Worm (Caenorhabditis elegans) whole organism, L4 larva: ENCODE data around the gene str-61.

Source experiments
- F26F4.8 ChIP-seq: fragments of 200-800 bp; sonication (Bioruptor generic); conservative IDR thresholded peaks from 2 replicates; pipeline ENCODE4 v1.3.6; 2022; ENCODE audit warnings: missing genetic modification characterization, missing compliant biosample characterization
- Y48G9A.11 ChIP-seq: fragments of 200-800 bp; sonication (Bioruptor generic); IDR thresholded peaks from 2 replicates; pipeline ENCODE4 v1.3.6; 2022; ENCODE audit warnings: missing genetic modification reagents, missing genetic modification characterization, missing compliant biosample characterization
- Y75B8A.6 ChIP-seq: fragments of 200-800 bp; sonication (Bioruptor generic); IDR thresholded peaks from 2 replicates; pipeline ENCODE4 v1.3.6; 2022; ENCODE audit warnings: missing genetic modification reagents, missing genetic modification characterization, missing compliant biosample characterization
- aha-1 ChIP-seq: fragments of 150-350 bp; peaks from one replicate; lab custom pipeline; 2014; ENCODE audit warnings: missing biosample characterization, missing genetic modification characterization
- arid-1 ChIP-seq: fragments of 200-800 bp; sonication (Bioruptor generic); conservative IDR thresholded peaks from 2 replicates; pipeline ENCODE4 v1.3.6; 2022; ENCODE audit warnings: missing genetic modification reagents, missing genetic modification characterization, missing compliant biosample characterization
- ceh-32 ChIP-seq: sonication (generic microtip); optimal IDR thresholded peaks from 2 replicates; lab custom pipeline; 2016; ENCODE audit warnings: mild to moderate bottlenecking, missing genetic modification characterization, missing compliant biosample characterization; ENCODE audit not compliant: poor library complexity
- ceh-44 ChIP-seq: fragments of 200-800 bp; sonication (Bioruptor generic); IDR thresholded peaks from 2 replicates; pipeline ENCODE4 v1.3.6; 2022; ENCODE audit warnings: missing genetic modification reagents, missing genetic modification characterization, missing compliant biosample characterization
- ceh-82 ChIP-seq: sonication (generic microtip); optimal IDR thresholded peaks from 2 replicates; lab custom pipeline; 2017; ENCODE audit warnings: missing biosample characterization, missing genetic modification characterization
- daf-16 ChIP-seq, 3 experiments: sonication (generic microtip); optimal IDR thresholded peaks; 2 replicates each; lab custom pipeline; 2016 to 2017; ENCODE audit warnings: missing genetic modification characterization in 3 of 3, missing genetic modification reagents in 3 of 3, mild to moderate bottlenecking in 2 of 3, missing compliant biosample characterization in 2 of 3, missing biosample characterization in 1 of 3, moderate library complexity in 1 of 3
- daf-19 ChIP-seq: fragments of 200-800 bp; sonication (Bioruptor generic); conservative IDR thresholded peaks from 2 replicates; pipeline ENCODE4 v1.3.6; 2022; ENCODE audit warnings: missing genetic modification characterization, missing compliant biosample characterization
- dmd-6 ChIP-seq: fragments of 200-800 bp; sonication (Bioruptor generic); IDR thresholded peaks from 2 replicates; pipeline ENCODE4 v1.3.6; 2022; ENCODE audit warnings: missing genetic modification reagents, missing genetic modification characterization, missing compliant biosample characterization
- dmd-8 ChIP-seq: fragments of 200-800 bp; sonication (Bioruptor generic); IDR thresholded peaks from 2 replicates; pipeline ENCODE4 v1.3.6; 2022; ENCODE audit warnings: missing genetic modification characterization, missing compliant biosample characterization
- dpl-1 ChIP-seq: fragments of 150-350 bp; optimal IDR thresholded peaks from 2 replicates; lab custom pipeline; 2014; ENCODE audit warnings: missing biosample characterization, missing genetic modification reagents, missing genetic modification characterization
- duxl-1 ChIP-seq: sonication (generic microtip); optimal IDR thresholded peaks from 2 replicates; lab custom pipeline; 2016; ENCODE audit warnings: mild to moderate bottlenecking, missing genetic modification characterization, moderate library complexity, missing compliant biosample characterization; ENCODE audit not compliant: poor library complexity
- egl-27 ChIP-seq: sonication (generic microtip); optimal IDR thresholded peaks from 3 replicates; lab custom pipeline; 2017; ENCODE audit warnings: missing biosample characterization, missing genetic modification reagents, missing genetic modification characterization
- fkh-10 ChIP-seq: fragments of 150-350 bp; optimal IDR thresholded peaks from 2 replicates; lab custom pipeline; 2014; ENCODE audit warnings: missing biosample characterization, missing genetic modification reagents, missing genetic modification characterization
- hif-1 ChIP-seq, 2 experiments: sonication (generic microtip); optimal IDR thresholded peaks; 2 replicates each; lab custom pipeline; 2016 to 2017; ENCODE audit warnings: missing compliant biosample characterization in 2 of 2, missing genetic modification characterization in 2 of 2, missing genetic modification reagents in 2 of 2, missing genotype in 2 of 2, mild to moderate bottlenecking in 1 of 2
- hlh-30 ChIP-seq: sonication (generic microtip); optimal IDR thresholded peaks from 2 replicates; lab custom pipeline; 2017; ENCODE audit warnings: antibody characterized with exemption, mild to moderate bottlenecking, missing genetic modification characterization, missing compliant biosample characterization; ENCODE audit not compliant: insufficient read depth
- jun-1 ChIP-seq: fragments of 150-350 bp; optimal IDR thresholded peaks from 2 replicates; lab custom pipeline; 2014; ENCODE audit warnings: missing biosample characterization, missing genetic modification reagents, missing genetic modification characterization
- lim-7 ChIP-seq: fragments of 200-800 bp; sonication (Bioruptor generic); IDR thresholded peaks from 2 replicates; pipeline ENCODE4 v1.3.6; 2022; ENCODE audit warnings: missing genetic modification characterization, missing compliant biosample characterization
- lin-13 ChIP-seq: fragments of 150-350 bp; optimal IDR thresholded peaks from 2 replicates; lab custom pipeline; 2014; ENCODE audit warnings: missing biosample characterization, missing genetic modification reagents, missing genetic modification characterization
- lin-15B ChIP-seq: fragments of 150-350 bp; sonication (generic microtip); optimal IDR thresholded peaks from 3 replicates; lab custom pipeline; 2014; ENCODE audit warnings: missing biosample characterization, missing genetic modification characterization
- lin-29 ChIP-seq: fragments of 200-800 bp; sonication (Bioruptor generic); IDR thresholded peaks from 2 replicates; pipeline ENCODE4 v1.3.6; 2022; ENCODE audit warnings: missing genetic modification reagents, missing genetic modification characterization, missing compliant biosample characterization
- lin-39 ChIP-seq: fragments of 150-350 bp; optimal IDR thresholded peaks from 2 replicates; lab custom pipeline; 2014; ENCODE audit warnings: missing biosample characterization, missing genetic modification reagents, missing genetic modification characterization
- lir-3 ChIP-seq: sonication (generic microtip); optimal IDR thresholded peaks from 2 replicates; lab custom pipeline; 2016; ENCODE audit warnings: mild to moderate bottlenecking, missing genetic modification characterization, missing compliant biosample characterization
- lsy-2 ChIP-seq, 2 experiments: fragments of 150-350 bp in 1 of 2; sonication (generic microtip) in 1 of 2; optimal IDR thresholded peaks; 2 replicates each; lab custom pipeline; 2014 to 2017; ENCODE audit warnings: missing biosample characterization in 2 of 2, missing genetic modification characterization in 2 of 2
- madf-5 ChIP-seq, 2 experiments: fragments of 200-800 bp; sonication (Bioruptor generic); IDR thresholded peaks; 2 replicates each; pipeline ENCODE4 v1.3.6; 2022; ENCODE audit warnings: missing compliant biosample characterization in 2 of 2, missing genetic modification characterization in 2 of 2
- nhr-10 ChIP-seq: fragments of 150-350 bp; optimal IDR thresholded peaks from 2 replicates; lab custom pipeline; 2014; ENCODE audit warnings: missing biosample characterization, missing genetic modification characterization
- nhr-11 ChIP-seq: fragments of 150-350 bp; optimal IDR thresholded peaks from 2 replicates; lab custom pipeline; 2014; ENCODE audit warnings: missing biosample characterization, missing genetic modification characterization
- nhr-111 ChIP-seq: fragments of 200-800 bp; sonication (Bioruptor generic); optimal IDR thresholded peaks from 2 replicates; lab custom pipeline; 2018; ENCODE audit warnings: mild to moderate bottlenecking, missing genetic modification characterization, missing compliant biosample characterization
- nhr-41 ChIP-seq: fragments of 200-800 bp; sonication (Bioruptor generic); IDR thresholded peaks from 2 replicates; pipeline ENCODE4 v1.3.6; 2022; ENCODE audit warnings: missing genetic modification reagents, missing genetic modification characterization, missing compliant biosample characterization
- nhr-48 ChIP-seq: sonication (generic microtip); optimal IDR thresholded peaks from 2 replicates; lab custom pipeline; 2016; ENCODE audit warnings: mild to moderate bottlenecking, missing genetic modification characterization, missing compliant biosample characterization
- php-3 ChIP-seq: fragments of 200-800 bp; sonication (Bioruptor generic); IDR thresholded peaks from 2 replicates; pipeline ENCODE4 v1.3.6; 2022; ENCODE audit warnings: missing genetic modification reagents, missing genetic modification characterization, missing compliant biosample characterization
- pqm-1 ChIP-seq: sonication (generic microtip); optimal IDR thresholded peaks from 2 replicates; lab custom pipeline; 2017; ENCODE audit warnings: missing biosample characterization, missing genetic modification characterization
- rbr-2 ChIP-seq: sonication (generic microtip); optimal IDR thresholded peaks from 2 replicates; lab custom pipeline; 2016; ENCODE audit warnings: missing genotype, missing genetic modification characterization, missing compliant biosample characterization
- skn-1 ChIP-seq: fragments of 150-350 bp; optimal IDR thresholded peaks from 2 replicates; lab custom pipeline; 2014; ENCODE audit warnings: missing biosample characterization, missing genetic modification characterization
- tag-97 ChIP-seq: fragments of 200-800 bp; sonication (Bioruptor generic); IDR thresholded peaks from 2 replicates; pipeline ENCODE4 v1.3.6; 2022; ENCODE audit warnings: missing genetic modification characterization, missing compliant biosample characterization
- tra-1 ChIP-seq: fragments of 200-800 bp; sonication (Bioruptor generic); IDR thresholded peaks from 2 replicates; pipeline ENCODE4 v1.3.6; 2022; ENCODE audit warnings: missing genetic modification reagents, missing genetic modification characterization, missing compliant biosample characterization
- unc-130 ChIP-seq: sonication (generic microtip); optimal IDR thresholded peaks from 2 replicates; lab custom pipeline; 2016; ENCODE audit warnings: missing genetic modification reagents, missing genetic modification characterization, missing compliant biosample characterization
- unc-62 ChIP-seq, 3 experiments: fragments of 150-350 bp in 1 of 3; sonication (generic microtip); optimal IDR thresholded peaks in 2 of 3; peaks in 1 of 3; 1 replicate in 1 of 3; 2 replicates in 2 of 3; lab custom pipeline; 2014 to 2017; ENCODE audit warnings: missing biosample characterization in 3 of 3, missing genetic modification characterization in 3 of 3, missing genetic modification reagents in 3 of 3, missing genotype in 1 of 3
- ztf-7 ChIP-seq: fragments of 150-350 bp; optimal IDR thresholded peaks from 2 replicates; lab custom pipeline; 2014; ENCODE audit warnings: missing biosample characterization, missing genetic modification characterization

The str-61 gene

DNA sequence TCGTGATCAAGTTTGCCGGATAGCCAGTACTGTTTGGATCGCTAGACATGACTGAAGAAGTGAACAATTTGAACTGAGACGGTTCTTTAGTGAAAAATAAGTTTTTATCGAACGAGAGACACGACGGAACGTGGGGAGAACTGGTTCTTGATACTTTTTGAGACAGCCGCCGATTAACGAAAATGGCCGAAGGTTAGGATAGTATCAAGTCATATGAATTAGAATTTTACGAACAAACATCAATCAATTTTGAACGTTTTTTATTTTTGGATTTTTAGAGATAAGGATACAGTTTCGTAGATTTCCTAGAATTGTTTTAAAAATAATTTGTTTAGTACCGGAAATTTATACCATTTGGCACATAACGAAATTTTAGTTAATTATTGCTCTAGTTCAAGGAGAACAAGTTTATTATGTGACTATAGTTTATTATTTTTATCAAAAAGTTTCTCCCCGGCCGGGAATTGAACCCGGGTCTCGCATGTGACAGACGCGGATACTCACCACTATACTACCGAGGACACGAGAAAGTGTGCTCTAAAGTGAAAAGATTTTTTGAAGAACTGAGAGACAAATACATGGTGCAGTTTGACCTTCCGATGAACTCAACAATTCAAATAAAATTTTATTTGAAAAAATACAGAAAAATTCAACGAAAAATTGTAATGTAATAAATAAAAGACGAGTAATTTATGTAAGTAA lies 22.6 kb downstream of the str-61 start, which contains the start of gene W06G6.20 (continued):
- TF ChIP-seq nhr-10 (no peak), lin-15B (tag; lab: Kevin White, UChicago) (no peak), tra-1 (GFP tag; lab: Robert Waterston, UW) (no peak), daf-19 (GFP tag; lab: Robert Waterston, UW) (no peak)

DNA sequence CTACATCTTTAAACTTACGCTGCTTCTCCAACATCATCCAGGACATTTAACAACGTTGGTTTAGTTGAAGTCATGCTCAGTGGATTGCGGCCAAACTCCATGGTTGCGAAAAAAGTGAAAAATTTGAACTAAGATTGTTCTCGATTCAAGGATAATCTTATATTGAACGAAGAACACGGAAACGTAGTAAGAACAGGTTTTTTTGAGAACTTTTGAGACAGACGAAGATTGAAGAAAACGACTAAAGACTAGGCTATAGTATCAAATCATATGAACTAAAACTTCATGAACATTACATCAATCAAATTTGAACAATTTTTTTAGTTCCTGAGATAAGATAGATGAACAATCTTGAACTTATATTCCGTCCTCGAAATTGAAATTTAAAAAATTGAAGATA lies 24.0 kb downstream of the str-61 start, which contains the start of gene W06G6.10:
Gene W06G6.10 (minus strand): TSS at position 101 of the 400 bp plus-strand sequence.
- TF ChIP-seq duxl-1 (tag; lab: Kevin White, UChicago) (no peak), unc-62 (GFP tag; optimal IDR thresholded peaks at IDR 0.05 in 1 of 2; lab: Kevin White, UChicago) (no peak), unc-62 (tag; optimal IDR thresholded peaks at IDR 0.05; lab: Kevin White, UChicago) (no peak), fkh-10 (no peak), ceh-32 (no peak), php-3 (GFP tag; lab: Robert Waterston, UW) (no peak), lin-13 (GFP tag; lab: Kevin White, UChicago) (no peak), ceh-82 (tag; lab: Kevin White, UChicago) (no peak), ztf-7 (tag; lab: Kevin White, UChicago) (no peak), egl-27 (tag; lab: Kevin White, UChicago) (no peak), skn-1 (tag; lab: Kevin White, UChicago) (no peak), nhr-48 (tag; lab: Kevin White, UChicago) (no peak), dpl-1 (GFP tag; lab: Kevin White, UChicago) (no peak), nhr-11 (tag; lab: Kevin White, UChicago) (no peak), lin-39 (no peak), hlh-30 (tag; lab: Kevin White, UChicago) (no peak), lin-29 (no peak)

DNA sequence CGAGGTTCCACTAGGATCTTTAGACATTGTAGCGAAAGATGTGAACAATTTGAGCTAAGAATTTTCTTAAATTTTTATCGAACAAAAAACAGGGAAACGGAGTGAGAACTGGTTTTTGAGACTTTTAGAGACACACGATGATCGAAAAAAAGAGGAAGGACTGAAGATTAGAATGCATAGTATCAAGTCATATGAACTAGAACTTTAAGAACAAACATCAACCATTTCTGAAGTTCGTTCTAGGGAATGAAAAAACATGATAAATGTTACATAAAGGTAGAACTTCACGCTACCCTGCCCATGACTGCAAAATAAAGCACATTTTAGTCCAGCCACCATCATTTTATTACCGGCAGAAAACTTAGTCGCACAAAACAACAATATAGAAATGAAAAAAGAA lies 24.7 kb downstream of the str-61 start, which contains the start of gene W06G6.9:
Gene W06G6.9 (minus strand): TSS at position 101 of the 400 bp plus-strand sequence.
- no peak for TF ChIP-seq Y75B8A.6
- TF ChIP-seq nhr-41 (GFP tag; lab: Robert Waterston, UW) = no peak
- TF ChIP-seq fkh-10 = no peak
- TF ChIP-seq jun-1 (tag; lab: Kevin White, UChicago) = no peak
- no peak for TF ChIP-seq aha-1 (tag; lab: Kevin White, UChicago)
- TF ChIP-seq dmd-6 (GFP tag; lab: Robert Waterston, UW) = no peak
- TF ChIP-seq F26F4.8 (GFP tag; lab: Robert Waterston, UW) = no peak
- TF ChIP-seq tra-1 (GFP tag; lab: Robert Waterston, UW) = no peak
- TF ChIP-seq ceh-44 (GFP tag; lab: Robert Waterston, UW) = no peak

DNA sequence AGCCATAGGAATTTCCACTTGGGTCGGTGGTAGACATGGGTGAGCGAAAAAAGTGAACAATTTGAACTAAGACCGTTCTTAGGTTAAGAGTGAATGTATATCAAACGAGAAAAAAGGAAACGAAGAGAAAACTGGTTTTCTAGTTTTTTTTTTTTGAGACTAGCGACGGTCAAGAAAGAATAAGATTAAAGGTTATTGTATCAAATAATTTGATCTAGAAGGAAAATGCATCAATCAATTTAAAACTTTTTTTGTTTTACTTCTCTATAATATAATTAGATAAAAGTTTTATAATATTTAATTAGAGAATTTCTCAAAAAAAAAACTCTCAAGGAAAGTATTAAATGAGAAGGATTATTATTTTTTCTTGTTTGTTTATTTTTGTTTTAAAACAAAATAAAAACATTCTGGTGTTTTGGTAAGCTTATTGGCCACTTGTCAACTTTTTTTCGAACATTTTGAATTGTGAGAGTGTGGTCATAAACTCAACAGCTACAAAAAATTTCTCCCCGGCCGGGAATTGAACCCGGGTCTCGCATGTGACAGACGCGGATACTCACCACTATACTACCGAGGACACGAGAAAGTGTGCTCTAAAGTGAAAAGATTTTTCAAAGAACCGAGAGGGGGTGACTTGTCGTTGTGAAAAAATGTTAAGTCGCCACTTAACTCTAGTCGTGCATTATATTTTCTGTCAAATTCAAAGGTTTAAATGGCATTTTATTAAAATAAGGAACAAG lies 25.7 kb downstream of the str-61 start, which contains the start of gene W06G6.17:
Gene W06G6.17 (minus strand): TSS at position 51 of the 740 bp plus-strand sequence.
- TF ChIP-seq duxl-1 (tag; lab: Kevin White, UChicago) = peak; percentile 53
- no peak for TF ChIP-seq ceh-44 (GFP tag; lab: Robert Waterston, UW)
- TF ChIP-seq dmd-8 = 0 out of 2 replicates have a peak, but pooled peaks have one; percentile 30
- no peak for TF ChIP-seq nhr-48 (tag; lab: Kevin White, UChicago)
- TF ChIP-seq unc-130 (GFP tag; lab: Kevin White, UChicago) = no peak
- peak; percentile 28; the same call in 1 of the 2 replicates for TF ChIP-seq dmd-6 (GFP tag; lab: Robert Waterston, UW)
- 0 out of 4 replicates have a peak, but pooled peaks of 1 of the 2 experiments have one; percentile 49 for TF ChIP-seq madf-5 (GFP tag; IDR thresholded peaks at IDR 0.05; lab: Robert Waterston, UW)
- TF ChIP-seq pqm-1 (tag; lab: Kevin White, UChicago) = no peak
- 0 out of 2 replicates have a peak, but pooled peaks have one; percentile 38 for TF ChIP-seq F26F4.8 (GFP tag; lab: Robert Waterston, UW)
- no peak for TF ChIP-seq tag-97 (GFP tag; lab: Robert Waterston, UW)
- TF ChIP-seq lir-3 (tag; lab: Kevin White, UChicago) = no peak
- TF ChIP-seq daf-16 (GFP tag; optimal IDR thresholded peaks at IDR 0.05; lab: Kevin White, UChicago) = peak in 1 of 2 experiments; percentile 44
- peak; percentile 44 for TF ChIP-seq daf-16 (tag; optimal IDR thresholded peaks at IDR 0.05; lab: Kevin White, UChicago)
- TF ChIP-seq Y48G9A.11 = 0 out of 2 replicates have a peak, but pooled peaks have one; percentile 23
- no peak for TF ChIP-seq nhr-111 (GFP tag; lab: Kevin White, UChicago)
- no peak for TF ChIP-seq rbr-2 (tag; lab: Kevin White, UChicago)
- no peak for TF ChIP-seq hif-1 (tag; optimal IDR thresholded peaks at IDR 0.05; lab: Kevin White, UChicago)
- peak; percentile 74 for TF ChIP-seq hlh-30 (tag; lab: Kevin White, UChicago)
- TF ChIP-seq lsy-2 (tag; optimal IDR thresholded peaks at IDR 0.05; lab: Kevin White, UChicago) = no peak
- TF ChIP-seq arid-1 (GFP tag; lab: Robert Waterston, UW) = no peak
- 0 out of 2 replicates have a peak, but pooled peaks have one; percentile 22 for TF ChIP-seq lim-7
